Fruit fly (Drosophila melanogaster) Kc167 (cell line): ENCODE results near the gene CG31693.

Source experiments
- Myc ChIP-seq: fragments of >200 bp; optimal IDR thresholded peaks from 2 replicates; lab custom pipeline; 2017; ENCODE audit warnings: missing external identifiers
- h ChIP-seq: fragments of >200 bp; optimal IDR thresholded peaks from 3 replicates; lab custom pipeline; 2018; ENCODE audit warnings: missing external identifiers
- insv ChIP-seq: fragments of >200 bp; optimal IDR thresholded peaks from 3 replicates; lab custom pipeline; 2018; ENCODE audit warnings: missing external identifiers
- psq ChIP-seq: fragments of >200 bp; optimal IDR thresholded peaks from 2 replicates; lab custom pipeline; 2017; ENCODE audit warnings: missing external identifiers
- ttk ChIP-seq: sonication (Bioruptor generic); optimal IDR thresholded peaks from 2 replicates; lab custom pipeline; 2017; ENCODE audit warnings: missing external identifiers

- TF ChIP-seq psq (no peak), ttk (lab: Kevin White, UChicago) (no peak), insv (lab: Kevin White, UChicago) (no peak), h (lab: Kevin White, UChicago) (no peak), Myc (lab: Kevin White, UChicago) (no peak)
These were observed 21.6 kb upstream of the CG31693 start for dm6 chr2L:21993377-21993776.
